Worm (Caenorhabditis elegans): ENCODE measurements around the gene Y102E9.6.

DNA sequence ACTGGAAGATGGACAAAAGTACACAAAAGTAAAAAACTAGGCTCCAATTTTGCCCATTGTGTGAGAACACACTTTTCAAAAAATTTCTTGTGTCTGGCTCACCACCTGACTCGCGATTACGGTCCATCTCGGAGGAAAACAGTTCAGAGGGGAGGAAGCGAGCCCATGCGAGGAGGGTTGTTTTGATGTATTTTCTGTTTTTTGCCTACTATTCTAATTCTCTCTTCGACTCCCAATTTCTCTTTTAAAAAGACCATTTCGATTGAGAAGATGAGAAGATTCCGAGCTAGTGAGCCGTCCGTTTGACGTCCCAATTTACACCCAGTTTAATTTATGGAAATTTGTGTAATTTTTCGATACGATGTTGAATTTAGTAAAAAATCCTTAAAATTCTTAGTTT lies 10.2 kb upstream of the Y102E9.6 start:
- TF ChIP-seq dao-5 (tag; optimal IDR thresholded peaks at IDR 0.05), result no peak
- TF ChIP-seq him-1 (tag; optimal IDR thresholded peaks at IDR 0.05), result no peak
- TF ChIP-seq W03F9.2 (tag; optimal IDR thresholded peaks at IDR 0.05), result no peak
